Worm (Caenorhabditis elegans) whole organism, L1 larva: ENCODE data around the gene pfas-1.

Experiments used
- C04F5.9 ChIP-seq: sonication (generic microtip); optimal IDR thresholded peaks from 2 replicates; lab custom pipeline; 2016; ENCODE audit warnings: missing genetic modification characterization, missing compliant biosample characterization
- nhr-76 ChIP-seq: sonication (generic microtip); optimal IDR thresholded peaks from 2 replicates; lab custom pipeline; 2017; ENCODE audit warnings: missing biosample characterization, missing genetic modification characterization
- snpc-4 ChIP-seq: fragments of 150-350 bp; optimal IDR thresholded peaks from 2 replicates; lab custom pipeline; 2014; ENCODE audit warnings: missing biosample characterization, missing genetic modification characterization
- zag-1 ChIP-seq: fragments of 150-350 bp; optimal IDR thresholded peaks from 2 replicates; lab custom pipeline; 2014; ENCODE audit warnings: missing biosample characterization, missing genetic modification characterization

ce11 chrIII:4587177-4587576 is 55.9 kb downstream of the pfas-1 start, which contains the start of the genes F35G12.7 and smc-4:
- TF ChIP-seq C04F5.9 (tag; lab: Kevin White, UChicago): peak; percentile 48
- peak; percentile 9 for TF ChIP-seq snpc-4 (tag; lab: Kevin White, UChicago)
- no peak for TF ChIP-seq nhr-76
- TF ChIP-seq zag-1 (tag; lab: Kevin White, UChicago): no peak
